Worm (Caenorhabditis elegans) whole organism, late embryonic: Measurements from ENCODE around the gene cpr-8.

Experiments used
- C38D4.7 ChIP-seq: fragments of 200-800 bp; sonication (Bioruptor generic); optimal IDR thresholded peaks from 2 replicates; lab custom pipeline; 2018; ENCODE audit warnings: mild to moderate bottlenecking, missing genetic modification characterization, moderate library complexity, missing compliant biosample characterization
- K09A11.1 ChIP-seq: sonication (generic microtip); optimal IDR thresholded peaks from 2 replicates; lab custom pipeline; 2017; ENCODE audit warnings: antibody characterized with exemption, mild to moderate bottlenecking, missing genetic modification characterization, missing compliant biosample characterization; ENCODE audit not compliant: insufficient read depth
- Y22D7AL.16 ChIP-seq: sonication (generic microtip); optimal IDR thresholded peaks from 2 replicates; lab custom pipeline; 2016; ENCODE audit warnings: missing genetic modification characterization, missing compliant biosample characterization
- ceh-18 ChIP-seq: sonication (generic microtip); optimal IDR thresholded peaks from 2 replicates; lab custom pipeline; 2016; ENCODE audit warnings: missing genetic modification characterization, missing compliant biosample characterization
- ceh-24 ChIP-seq: sonication (generic microtip); optimal IDR thresholded peaks from 2 replicates; lab custom pipeline; 2016; ENCODE audit warnings: mild to moderate bottlenecking, missing genetic modification characterization, missing compliant biosample characterization
- ceh-9 ChIP-seq: sonication (generic microtip); optimal IDR thresholded peaks from 2 replicates; lab custom pipeline; 2016; ENCODE audit warnings: mild to moderate bottlenecking, missing genetic modification characterization, inconsistent platforms, missing compliant biosample characterization
- ets-4 ChIP-seq: sonication (generic microtip); optimal IDR thresholded peaks from 2 replicates; lab custom pipeline; 2016; ENCODE audit warnings: missing genetic modification characterization, missing compliant biosample characterization
- lin-11 ChIP-seq: fragments of 200-800 bp; sonication (Bioruptor generic); optimal IDR thresholded peaks from 2 replicates; lab custom pipeline; 2018; ENCODE audit warnings: mild to moderate bottlenecking, missing genetic modification characterization, missing compliant biosample characterization
- nfya-1 ChIP-seq: sonication (generic microtip); optimal IDR thresholded peaks from 2 replicates; lab custom pipeline; 2017; ENCODE audit warnings: missing genetic modification characterization, mild to moderate bottlenecking, missing compliant biosample characterization, antibody characterized with exemption, moderate library complexity
- nhr-11 ChIP-seq: fragments of 150-350 bp; optimal IDR thresholded peaks from 2 replicates; lab custom pipeline; 2014; ENCODE audit warnings: missing biosample characterization, missing genetic modification characterization
- nhr-232 ChIP-seq: sonication (generic microtip); optimal IDR thresholded peaks from 2 replicates; lab custom pipeline; 2016; ENCODE audit warnings: missing genetic modification characterization, missing compliant biosample characterization
- ttx-3 ChIP-seq: sonication (generic microtip); optimal IDR thresholded peaks from 2 replicates; lab custom pipeline; 2016; ENCODE audit warnings: missing genetic modification reagents, missing genetic modification characterization, missing compliant biosample characterization
- unc-3 ChIP-seq, 2 experiments: fragments of 200-800 bp in 1 of 2; sonication (Bioruptor generic) in 1 of 2; sonication (generic microtip) in 1 of 2; conservative IDR thresholded peaks in 1 of 2; optimal IDR thresholded peaks in 1 of 2; 2 replicates each; pipeline versions ENCODE4 v1.3.6 to Lab custom; 2016 to 2022; ENCODE audit warnings: missing compliant biosample characterization in 2 of 2, missing genetic modification characterization in 2 of 2, missing genetic modification reagents in 1 of 2

ce11 chrV:1153925-1154324, 19.5 kb downstream of the cpr-8 start:
- TF ChIP-seq nfya-1 (tag; lab: Kevin White, UChicago) (peak; percentile 47), lin-11 (tag; lab: Kevin White, UChicago) (no peak), ttx-3 (no peak), K09A11.1 (tag; lab: Kevin White, UChicago) (no peak), ceh-18 (tag; lab: Kevin White, UChicago) (peak; percentile 41), Y22D7AL.16 (tag; lab: Kevin White, UChicago) (no peak), C38D4.7 (GFP tag; lab: Kevin White, UChicago) (no peak), nhr-232 (tag; lab: Kevin White, UChicago) (no peak), ceh-24 (tag; lab: Kevin White, UChicago) (no peak), nhr-11 (no peak), ceh-9 (no peak), unc-3 (GFP tag; conservative IDR thresholded peaks at IDR 0.05; lab: Robert Waterston, UW) (no peak), unc-3 (tag; optimal IDR thresholded peaks at IDR 0.05; lab: Kevin White, UChicago) (no peak), ets-4 (tag; lab: Kevin White, UChicago) (no peak)
